Fruit fly (Drosophila melanogaster): ENCODE measurements around the gene Nep2.

DNA sequence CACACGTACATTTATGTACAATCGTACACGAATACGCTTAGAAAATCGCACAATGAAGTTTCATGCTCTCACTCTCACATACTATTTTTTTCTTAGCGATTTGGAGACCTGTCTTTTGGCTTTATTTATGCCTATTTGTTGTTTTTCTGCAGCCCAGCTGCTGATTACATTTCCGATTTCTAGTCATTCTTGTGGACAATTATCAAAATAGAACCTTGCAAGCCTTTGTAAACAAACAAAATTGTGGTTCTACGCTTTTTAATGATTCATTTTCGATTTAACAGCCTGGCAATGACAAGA lies 7.5 kb upstream of the Nep2 start:
- TF ChIP-seq CG3032 (tag; optimal IDR thresholded peaks at IDR 0.05) (no peak), spab (GFP tag; optimal IDR thresholded peaks at IDR 0.05) (no peak), CG4318 (GFP tag; optimal IDR thresholded peaks at IDR 0.05) (no peak), Lpt (GFP tag; optimal IDR thresholded peaks at IDR 0.05) (no peak), dac (GFP tag; optimal IDR thresholded peaks at IDR 0.05) (no peak), CG15336 (GFP tag; IDR thresholded peaks at IDR 0.05) (no peak), Eip75B (GFP tag; optimal IDR thresholded peaks at IDR 0.05) (no peak), vri (GFP tag; optimal IDR thresholded peaks at IDR 0.05) (no peak), Hr39 (GFP tag; optimal IDR thresholded peaks at IDR 0.05) (no peak)

Measured in whole organism, prepupa.